Worm (Caenorhabditis elegans) whole organism, young adult: ENCODE results near the gene aexr-3.

ENCODE experiments used
- ama-1 ChIP-seq, 3 experiments: fragments of 150-350 bp in 1 of 3; sonication (generic microtip) in 2 of 3; optimal IDR thresholded peaks; 2 replicates each; lab custom pipeline; 2014 to 2018; ENCODE audit warnings: missing biosample characterization in 2 of 3, missing genetic modification characterization in 2 of 3, missing genetic modification reagents in 2 of 3
- ceh-79 ChIP-seq: sonication (generic microtip); optimal IDR thresholded peaks from 2 replicates; lab custom pipeline; 2017; ENCODE audit warnings: mild to moderate bottlenecking, missing genetic modification characterization, missing compliant biosample characterization

ce11 chrX:8926865-8927264, 34.1 kb downstream of the aexr-3 start:
- TF ChIP-seq ama-1 (optimal IDR thresholded peaks at IDR 0.05; lab: Kevin White, UChicago) (no peak), ama-1 (GFP tag; optimal IDR thresholded peaks at IDR 0.05; lab: Kevin White, UChicago) (no peak), ceh-79 (tag; lab: Kevin White, UChicago) (no peak)
